Fruit fly (Drosophila melanogaster) whole organism, embryonic: ENCODE results near the gene CG12290.
A peak's percentile ranks its signal among the peaks of the same experiment; 100 is the strongest.

Experiments
- Ada2b ChIP-seq: fragments of 200-800 bp; sonication (Bioruptor generic); IDR thresholded peaks from 2 replicates; pipeline ENCODE4 v1.3.6; 2022; ENCODE audit warnings: missing biosample characterization, missing genetic modification characterization
- Awh ChIP-seq: fragments of 200-800 bp; sonication (Bioruptor generic); IDR thresholded peaks from 2 replicates; pipeline ENCODE4, ENCODE4 v1.3.6; 2022; ENCODE audit warnings: missing biosample characterization, missing genetic modification characterization
- B-H2 ChIP-seq: fragments of 200-800 bp; sonication (Bioruptor generic); optimal IDR thresholded peaks from 2 replicates; lab custom pipeline; 2018; ENCODE audit warnings: missing biosample characterization, mild to moderate bottlenecking, missing genetic modification characterization
- BEAF-32 ChIP-seq: fragments of 200-800 bp; sonication (Bioruptor generic); optimal IDR thresholded peaks from 3 replicates; lab custom pipeline; 2017; ENCODE audit warnings: missing biosample characterization, missing genetic modification characterization, mild to moderate bottlenecking, moderate library complexity, missing genetic modification reagents
- Bdp1 ChIP-seq: fragments of 200-800 bp; sonication (Bioruptor generic); optimal IDR thresholded peaks from 3 replicates; lab custom pipeline; 2016; ENCODE audit warnings: missing biosample characterization, missing genetic modification characterization
- BtbVII ChIP-seq: fragments of 200-800 bp; sonication (Bioruptor generic); optimal IDR thresholded peaks from 3 replicates; lab custom pipeline; 2017; ENCODE audit warnings: missing biosample characterization, mild to moderate bottlenecking, missing genetic modification characterization
- CG10462 ChIP-seq: fragments of 200-800 bp; sonication (Bioruptor generic); optimal IDR thresholded peaks from 2 replicates; lab custom pipeline; 2016; ENCODE audit warnings: missing biosample characterization, missing genetic modification characterization
- CG11247 ChIP-seq: fragments of 200-800 bp; sonication (Bioruptor generic); IDR thresholded peaks from 2 replicates; pipeline ENCODE4 v1.3.6; 2022; ENCODE audit warnings: missing biosample characterization, missing genetic modification characterization
- CG12104 ChIP-seq: fragments of 200-800 bp; sonication (Bioruptor generic); optimal IDR thresholded peaks from 3 replicates; lab custom pipeline; 2016; ENCODE audit warnings: missing biosample characterization, missing genetic modification characterization
- CG14860 ChIP-seq: fragments of 200-800 bp; sonication (Bioruptor generic); IDR thresholded peaks from 3 replicates; pipeline ENCODE4 v1.3.6; 2022; ENCODE audit warnings: missing biosample characterization, missing genetic modification characterization; ENCODE audit not compliant: partially characterized antibody
- CG17328 ChIP-seq: fragments of 200-800 bp; sonication (Bioruptor generic); IDR thresholded peaks from 2 replicates; pipeline ENCODE4 v1.3.6; 2022; ENCODE audit warnings: missing biosample characterization, missing genetic modification characterization
- CG17385 ChIP-seq: fragments of 200-800 bp; sonication (Bioruptor generic); optimal IDR thresholded peaks from 3 replicates; lab custom pipeline; 2018; ENCODE audit warnings: missing biosample characterization, mild to moderate bottlenecking, missing genetic modification characterization
- CG2129 ChIP-seq: fragments of 200-800 bp; sonication (Bioruptor generic); IDR thresholded peaks from 2 replicates; pipeline ENCODE4 v1.3.6; 2022; ENCODE audit warnings: missing biosample characterization, missing genetic modification characterization; ENCODE audit not compliant: partially characterized antibody
- CG31388 ChIP-seq: fragments of 200-800 bp; sonication (Bioruptor generic); optimal IDR thresholded peaks from 2 replicates; lab custom pipeline; 2016; ENCODE audit warnings: missing biosample characterization, missing genetic modification characterization
- CG3726 ChIP-seq: fragments of 200-800 bp; sonication (Bioruptor generic); IDR thresholded peaks from 3 replicates; pipeline ENCODE4, ENCODE4 v1.3.6; 2022; ENCODE audit warnings: missing biosample characterization, missing genetic modification characterization
- CG9797 ChIP-seq: fragments of 200-800 bp; sonication (Bioruptor generic); optimal IDR thresholded peaks from 3 replicates; lab custom pipeline; 2018; ENCODE audit warnings: missing biosample characterization, mild to moderate bottlenecking, missing genetic modification characterization
- CG9817 ChIP-seq: fragments of 200-800 bp; sonication (Bioruptor generic); optimal IDR thresholded peaks from 2 replicates; lab custom pipeline; 2018; ENCODE audit warnings: missing biosample characterization, mild to moderate bottlenecking, missing genetic modification characterization, moderate library complexity
- CG9932 ChIP-seq: fragments of 200-800 bp; sonication (Bioruptor generic); IDR thresholded peaks from 2 replicates; pipeline ENCODE4 v1.3.6; 2022; ENCODE audit warnings: missing biosample characterization, missing genetic modification characterization
- D19B ChIP-seq: fragments of 200-800 bp; sonication (Bioruptor generic); optimal IDR thresholded peaks from 2 replicates; lab custom pipeline; 2017; ENCODE audit warnings: missing biosample characterization, mild to moderate bottlenecking, missing genetic modification characterization
- Dip2 ChIP-seq: fragments of 200-800 bp; sonication (Bioruptor generic); IDR thresholded peaks from 2 replicates; pipeline ENCODE4 v1.3.6; 2022; ENCODE audit warnings: missing biosample characterization, missing genetic modification characterization
- E2f2 ChIP-seq: fragments of 200-800 bp; sonication (Bioruptor generic); IDR thresholded peaks from 2 replicates; pipeline ENCODE4 v1.3.6; 2022; ENCODE audit warnings: missing biosample characterization, missing genetic modification characterization
- H15 ChIP-seq: fragments of 200-800 bp; sonication (Bioruptor generic); IDR thresholded peaks from 3 replicates; pipeline ENCODE4 v1.3.6; 2022; ENCODE audit warnings: missing biosample characterization, missing genetic modification characterization
- Hand ChIP-seq: fragments of 200-800 bp; sonication (Bioruptor generic); optimal IDR thresholded peaks from 2 replicates; lab custom pipeline; 2017; ENCODE audit warnings: mild to moderate bottlenecking, missing biosample characterization, missing genetic modification reagents, missing genetic modification characterization
- Hr3 ChIP-seq: fragments of 200-800 bp; sonication (Bioruptor generic); optimal IDR thresholded peaks from 3 replicates; lab custom pipeline; 2016; ENCODE audit warnings: missing biosample characterization, missing genetic modification characterization
- Lim3 ChIP-seq: fragments of 200-800 bp; sonication (Bioruptor generic); IDR thresholded peaks from 2 replicates; pipeline ENCODE4 v1.3.6; 2022; ENCODE audit warnings: missing biosample characterization, missing genetic modification characterization
- NfI ChIP-seq: fragments of 200-800 bp; sonication (Bioruptor generic); optimal IDR thresholded peaks from 3 replicates; lab custom pipeline; 2018; ENCODE audit warnings: missing biosample characterization, mild to moderate bottlenecking, missing genetic modification characterization, moderate library complexity
- Rx ChIP-seq: fragments of 200-800 bp; sonication (Bioruptor generic); IDR thresholded peaks from 2 replicates; pipeline ENCODE4 v1.3.6; 2022; ENCODE audit warnings: missing biosample characterization, missing genetic modification characterization
- Usf ChIP-seq: fragments of 200-800 bp; sonication (Bioruptor generic); optimal IDR thresholded peaks from 2 replicates; lab custom pipeline; 2017; ENCODE audit warnings: missing genotype, missing biosample characterization, missing genetic modification characterization
- YL-1 ChIP-seq: fragments of 200-800 bp; sonication (Bioruptor generic); optimal IDR thresholded peaks from 3 replicates; lab custom pipeline; 2017; ENCODE audit warnings: missing biosample characterization, mild to moderate bottlenecking, missing genetic modification characterization
- abd-A ChIP-seq: fragments of 200-800 bp; sonication (Bioruptor generic); optimal IDR thresholded peaks from 3 replicates; lab custom pipeline; 2019; ENCODE audit warnings: missing biosample characterization, mild to moderate bottlenecking, missing genetic modification characterization, moderate library complexity
- al ChIP-seq: fragments of 200-800 bp; sonication (Bioruptor generic); IDR thresholded peaks from 2 replicates; pipeline ENCODE4 v1.3.6; 2022; ENCODE audit warnings: missing biosample characterization, missing genetic modification characterization
- ase ChIP-seq: fragments of 200-800 bp; sonication (Bioruptor generic); IDR thresholded peaks from 3 replicates; pipeline ENCODE4 v1.3.6; 2022; ENCODE audit warnings: missing biosample characterization, missing genetic modification characterization
- chn ChIP-seq: fragments of 200-800 bp; sonication (Bioruptor generic); optimal IDR thresholded peaks from 2 replicates; lab custom pipeline; 2016; ENCODE audit warnings: missing biosample characterization, missing genetic modification characterization
- dati ChIP-seq: fragments of 200-800 bp; sonication (Bioruptor generic); IDR thresholded peaks from 2 replicates; pipeline ENCODE4 v1.3.6; 2022; ENCODE audit warnings: missing biosample characterization, missing genetic modification characterization
- dmrt11E ChIP-seq: fragments of 200-800 bp; sonication (Bioruptor generic); optimal IDR thresholded peaks from 3 replicates; lab custom pipeline; 2018; ENCODE audit warnings: missing biosample characterization, mild to moderate bottlenecking, missing genetic modification characterization, moderate library complexity
- ewg ChIP-seq: fragments of 200-800 bp; sonication (Bioruptor generic); optimal IDR thresholded peaks from 3 replicates; lab custom pipeline; 2017; ENCODE audit warnings: mild to moderate bottlenecking, missing biosample characterization, missing genetic modification reagents, missing genetic modification characterization
- fd64A ChIP-seq: fragments of 200-800 bp; sonication (Bioruptor generic); optimal IDR thresholded peaks from 3 replicates; lab custom pipeline; 2018; ENCODE audit warnings: missing biosample characterization, mild to moderate bottlenecking, missing genetic modification characterization
- gro ChIP-seq: fragments of 200-800 bp; sonication (Bioruptor generic); optimal IDR thresholded peaks from 2 replicates; lab custom pipeline; 2016; ENCODE audit warnings: missing biosample characterization, missing genetic modification characterization
- gsb-n ChIP-seq: fragments of 200-800 bp; sonication (Bioruptor generic); optimal IDR thresholded peaks from 3 replicates; lab custom pipeline; 2018; ENCODE audit warnings: missing biosample characterization, mild to moderate bottlenecking, missing genetic modification characterization
- gt ChIP-seq: fragments of 200-800 bp; sonication (Bioruptor generic); IDR thresholded peaks from 2 replicates; pipeline ENCODE4 v1.3.6; 2022; ENCODE audit warnings: missing biosample characterization, missing genetic modification characterization
- h ChIP-seq: fragments of >200 bp; optimal IDR thresholded peaks from 2 replicates; lab custom pipeline; 2017
- her ChIP-seq: fragments of 200-800 bp; sonication (Bioruptor generic); optimal IDR thresholded peaks from 2 replicates; lab custom pipeline; 2016; ENCODE audit warnings: missing biosample characterization, missing genetic modification characterization
- nmo ChIP-seq: fragments of 200-800 bp; sonication (Bioruptor generic); optimal IDR thresholded peaks from 2 replicates; lab custom pipeline; 2018; ENCODE audit warnings: missing biosample characterization, mild to moderate bottlenecking, missing genetic modification characterization, moderate library complexity
- nom ChIP-seq: fragments of 200-800 bp; sonication (Bioruptor generic); optimal IDR thresholded peaks from 2 replicates; lab custom pipeline; 2017; ENCODE audit warnings: missing biosample characterization, missing genetic modification characterization, mild to moderate bottlenecking, moderate library complexity, missing genetic modification reagents
- pb ChIP-seq: fragments of 200-800 bp; sonication (Bioruptor generic); optimal IDR thresholded peaks from 3 replicates; lab custom pipeline; 2016; ENCODE audit warnings: missing biosample characterization, missing genetic modification characterization
- pzg ChIP-seq: fragments of 200-800 bp; sonication (Bioruptor generic); optimal IDR thresholded peaks from 3 replicates; lab custom pipeline; 2018; ENCODE audit warnings: missing biosample characterization, mild to moderate bottlenecking, missing genetic modification characterization, moderate library complexity
- run ChIP-seq: fragments of 200-800 bp; sonication (Bioruptor generic); optimal IDR thresholded peaks from 3 replicates; lab custom pipeline; 2018; ENCODE audit warnings: missing biosample characterization, mild to moderate bottlenecking, missing genetic modification characterization
- tup ChIP-seq: fragments of 200-800 bp; sonication (Bioruptor generic); optimal IDR thresholded peaks from 2 replicates; lab custom pipeline; 2016; ENCODE audit warnings: missing biosample characterization, mild to moderate bottlenecking, missing genetic modification characterization, moderate library complexity
- twi ChIP-seq: fragments of 200-800 bp; optimal IDR thresholded peaks from 2 replicates; lab custom pipeline; 2019; ENCODE audit warnings: missing biosample characterization, mild to moderate bottlenecking, missing genetic modification characterization, moderate library complexity
- unpg ChIP-seq: fragments of 200-800 bp; sonication (Bioruptor generic); optimal IDR thresholded peaks from 3 replicates; lab custom pipeline; 2018; ENCODE audit warnings: missing biosample characterization, mild to moderate bottlenecking, missing genetic modification characterization, moderate library complexity
- yki ChIP-seq: fragments of >200 bp; optimal IDR thresholded peaks from 3 replicates; lab custom pipeline; 2018
- zfh1 ChIP-seq: fragments of 200-800 bp; sonication (Bioruptor generic); IDR thresholded peaks from 3 replicates; pipeline ENCODE4 v1.3.6; 2022; ENCODE audit warnings: missing biosample characterization, missing genetic modification characterization

CG12290 gene

DNA sequence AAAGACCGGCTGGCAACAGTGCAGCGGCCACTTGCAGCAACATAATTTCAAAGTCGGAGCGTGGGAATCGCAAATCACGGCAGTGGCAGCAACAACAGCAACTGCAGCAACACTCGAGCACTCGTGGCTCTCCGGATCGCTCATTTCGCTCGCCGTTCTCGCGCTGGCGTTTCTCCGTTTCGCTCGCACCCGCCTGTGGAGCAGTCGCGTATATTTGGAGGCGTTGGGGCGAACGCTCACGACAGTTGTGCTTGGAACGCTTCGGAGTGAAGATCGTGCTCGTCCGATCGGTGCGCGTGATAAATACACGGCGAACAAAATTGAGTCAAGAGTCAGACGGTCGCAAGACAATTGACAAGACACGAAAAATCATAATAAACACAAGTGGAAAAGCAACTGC, at the start of gene CG12290 (continued):
- TF ChIP-seq NfI: peak; percentile 51
- TF ChIP-seq Hr3 (GFP tag; lab: Kevin White, UChicago): no peak
- TF ChIP-seq CG10462 (GFP tag; lab: Kevin White, UChicago): no peak
- no peak for TF ChIP-seq CG9797 (GFP tag; lab: Kevin White, UChicago)
- TF ChIP-seq CG12104 (GFP tag; lab: Kevin White, UChicago): no peak
- TF ChIP-seq ewg (GFP tag; lab: Kevin White, UChicago): no peak
- TF ChIP-seq CG2129 (GFP tag; lab: Robert Waterston, UW): no peak
- TF ChIP-seq tup (GFP tag; lab: Kevin White, UChicago): no peak
- TF ChIP-seq BEAF-32 (GFP tag; lab: Kevin White, UChicago): no peak
- peak; percentile 17; the same call in 1 of the 2 replicates for TF ChIP-seq CG17328 (GFP tag; lab: Robert Waterston, UW)
- TF ChIP-seq YL-1 (GFP tag; lab: Kevin White, UChicago): no peak
- TF ChIP-seq E2f2: no peak
- TF ChIP-seq CG9932: peak; percentile 38; the same call in 1 of the 2 replicates
- TF ChIP-seq dmrt11E (tag; lab: Kevin White, UChicago): no peak
- TF ChIP-seq CG11247: peak; percentile 56
- TF ChIP-seq her: peak; percentile 57
- no peak for TF ChIP-seq twi (tag; lab: Kevin White, UChicago)
- TF ChIP-seq B-H2: peak; percentile 29
- peak; percentile 2 for TF ChIP-seq pb (GFP tag; lab: Kevin White, UChicago)
- TF ChIP-seq unpg (GFP tag; lab: Kevin White, UChicago): peak; percentile 15
- peak; percentile 51 for TF ChIP-seq nom
- TF ChIP-seq run (tag; lab: Kevin White, UChicago): no peak
- no peak; the same call in 2 of the 3 replicates for TF ChIP-seq ase (GFP tag; lab: Robert Waterston, UW)
- TF ChIP-seq Awh (GFP tag; lab: Robert Waterston, UW): 0 out of 2 replicates have a peak, but pooled peaks have one; percentile 13
- no peak for TF ChIP-seq H15 (GFP tag; lab: Robert Waterston, UW)
- TF ChIP-seq dati (GFP tag; lab: Robert Waterston, UW): no peak
- TF ChIP-seq pzg (GFP tag; lab: Kevin White, UChicago): no peak
- TF ChIP-seq gsb-n (tag; lab: Kevin White, UChicago): no peak
- no peak for TF ChIP-seq Dip2 (GFP tag; lab: Robert Waterston, UW)
- TF ChIP-seq h (lab: Kevin White, UChicago): no peak
- TF ChIP-seq Hand (GFP tag; lab: Kevin White, UChicago): no peak
- TF ChIP-seq Usf (GFP tag; lab: Kevin White, UChicago): no peak
- peak; percentile 17 for TF ChIP-seq chn (GFP tag; lab: Kevin White, UChicago)
- TF ChIP-seq CG3726: no peak
- TF ChIP-seq al: peak; percentile 31; the same call in 1 of the 2 replicates
- TF ChIP-seq CG14860 (GFP tag; lab: Robert Waterston, UW): no peak
- 0 out of 3 replicates have a peak, but pooled peaks have one; percentile 36 for TF ChIP-seq zfh1
- no peak for TF ChIP-seq Bdp1 (GFP tag; lab: Kevin White, UChicago)
- TF ChIP-seq CG31388 (GFP tag; lab: Kevin White, UChicago): no peak
- peak; percentile 54 for TF ChIP-seq CG17385 (GFP tag; lab: Kevin White, UChicago)
- no peak for TF ChIP-seq BtbVII
- no peak for TF ChIP-seq D19B
- TF ChIP-seq nmo (GFP tag; lab: Kevin White, UChicago): no peak
- no peak for TF ChIP-seq Ada2b (GFP tag; lab: Robert Waterston, UW)
- no peak for TF ChIP-seq gt (GFP tag; lab: Robert Waterston, UW)
- no peak for TF ChIP-seq yki (lab: Kevin White, UChicago)
- no peak for TF ChIP-seq CG9817
- no peak for TF ChIP-seq abd-A
- peak; percentile 8 for TF ChIP-seq gro
- no peak for TF ChIP-seq Rx (GFP tag; lab: Robert Waterston, UW)
- no peak for TF ChIP-seq fd64A (GFP tag; lab: Kevin White, UChicago)
- TF ChIP-seq Lim3 (GFP tag; lab: Robert Waterston, UW): no peak
